Fruit fly (Drosophila melanogaster): ENCODE results near the gene CG32085.
A peak's percentile ranks its signal among the peaks of the same experiment; 100 is the strongest.

Gene CG32085

DNA sequence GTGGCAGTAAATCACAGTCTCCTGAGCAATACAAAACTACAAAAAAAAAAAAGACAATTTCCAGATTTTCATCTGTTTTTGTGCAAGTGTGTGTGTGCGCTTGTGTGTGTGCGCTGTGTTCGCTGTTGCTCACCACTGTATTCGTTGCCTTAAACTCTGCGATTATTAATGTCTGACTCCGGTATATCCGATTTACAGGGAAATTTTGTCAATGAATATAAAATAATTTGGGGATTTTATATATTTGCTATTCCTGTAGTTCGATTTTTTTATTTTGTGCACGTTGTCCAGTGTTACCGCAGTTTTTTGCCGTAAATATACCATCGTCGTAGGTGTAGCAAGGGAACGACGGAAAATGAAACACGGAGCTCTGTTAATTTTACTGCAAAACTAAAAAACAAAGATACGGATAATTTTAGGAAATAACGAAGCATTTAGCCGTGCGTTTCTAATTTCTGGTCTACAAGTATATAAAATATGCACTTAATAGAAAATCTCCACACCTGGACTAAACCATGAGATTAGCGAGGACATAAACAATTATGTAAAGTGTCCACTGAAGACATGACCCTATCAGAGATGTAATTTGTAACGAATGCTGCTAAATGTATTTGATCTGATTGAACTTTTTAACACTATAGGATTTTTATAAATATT is 70.9 kb downstream of the CG32085 start, which contains the start of gene Duba (continued):
- TF ChIP-seq Asciz (GFP tag; optimal IDR thresholded peaks at IDR 0.05) (no peak), CG14965 (GFP tag; optimal IDR thresholded peaks at IDR 0.05; ENCODE audit: borderline replicate concordance) (no peak), sna (GFP tag; IDR thresholded peaks at IDR 0.05; ENCODE audit: partially characterized antibody) (no peak), hb (GFP tag; IDR thresholded peaks at IDR 0.05; ENCODE audit: partially characterized antibody) (no peak), otp (GFP tag; IDR thresholded peaks at IDR 0.05) (no peak), Max (GFP tag; optimal IDR thresholded peaks at IDR 0.05) (no peak), dimm (GFP tag; IDR thresholded peaks at IDR 0.05) (no peak), CG11723 (GFP tag; optimal IDR thresholded peaks at IDR 0.05) (no peak), CG10543 (GFP tag; optimal IDR thresholded peaks at IDR 0.05) (no peak), CG5180 (GFP tag; optimal IDR thresholded peaks at IDR 0.05) (no peak), ro (GFP tag; IDR thresholded peaks at IDR 0.05) (no peak), da (GFP tag; optimal IDR thresholded peaks at IDR 0.05) (no peak), CG33213 (GFP tag; optimal IDR thresholded peaks at IDR 0.05) (no peak), CG4617 (GFP tag; optimal IDR thresholded peaks at IDR 0.05; ENCODE audit: borderline replicate concordance) (peak; percentile 97), cg (GFP tag; optimal IDR thresholded peaks at IDR 0.05) (peak; percentile 84), CG8290 (GFP tag; optimal IDR thresholded peaks at IDR 0.05) (no peak), CG8290 (tag; optimal IDR thresholded peaks at IDR 0.05) (no peak), CG10209 (GFP tag; optimal IDR thresholded peaks at IDR 0.05) (no peak), wor (GFP tag; IDR thresholded peaks at IDR 0.05) (no peak), CoRest (tag; optimal IDR thresholded peaks at IDR 0.05) (peak; percentile 51), ash1 (GFP tag; optimal IDR thresholded peaks at IDR 0.05) (no peak), CG14014 (GFP tag; IDR thresholded peaks at IDR 0.05) (no peak), CG3065 (GFP tag; optimal IDR thresholded peaks at IDR 0.05) (no peak), tin (GFP tag; optimal IDR thresholded peaks at IDR 0.05) (no peak), sens (GFP tag) (peak; percentile 87), danr (GFP tag; IDR thresholded peaks at IDR 0.05) (no peak), CG6654 (GFP tag; optimal IDR thresholded peaks at IDR 0.05) (no peak), crol (GFP tag; IDR thresholded peaks at IDR 0.05) (no peak), Oli (tag; optimal IDR thresholded peaks at IDR 0.05) (no peak), HHEX (GFP tag; optimal IDR thresholded peaks at IDR 0.05) (no peak), seq (GFP tag; IDR thresholded peaks at IDR 0.05) (no peak), CG32772 (GFP tag; IDR thresholded peaks at IDR 0.05) (no peak), wek (GFP tag; optimal IDR thresholded peaks at IDR 0.05) (no peak), sisA (GFP tag; IDR thresholded peaks at IDR 0.05) (no peak), CG13775 (GFP tag; optimal IDR thresholded peaks at IDR 0.05) (no peak), gem (tag; optimal IDR thresholded peaks at IDR 0.05) (no peak), CG5953 (GFP tag; IDR thresholded peaks at IDR 0.05) (no peak), bab2 (GFP tag; optimal IDR thresholded peaks at IDR 0.05) (no peak), CG3407 (GFP tag; optimal IDR thresholded peaks at IDR 0.05) (no peak), CG43689 (GFP tag; IDR thresholded peaks at IDR 0.05) (no peak), CG30403 (GFP tag; optimal IDR thresholded peaks at IDR 0.05) (no peak), CG3838 (GFP tag; optimal IDR thresholded peaks at IDR 0.05) (no peak), CG1792 (GFP tag; optimal IDR thresholded peaks at IDR 0.05) (no peak), z (GFP tag; IDR thresholded peaks at IDR 0.05) (no peak), CG32767 (GFP tag; IDR thresholded peaks at IDR 0.05) (no peak), Trl (optimal IDR thresholded peaks at IDR 0.05) (no peak), Trl (GFP tag; optimal IDR thresholded peaks at IDR 0.05) (no peak), lab (GFP tag; optimal IDR thresholded peaks at IDR 0.05) (no peak), slp2 (GFP tag; optimal IDR thresholded peaks at IDR 0.05) (no peak), CG3163 (GFP tag; optimal IDR thresholded peaks at IDR 0.05) (no peak), ERR (GFP tag; optimal IDR thresholded peaks at IDR 0.05) (no peak), pzg (GFP tag; optimal IDR thresholded peaks at IDR 0.05) (peak; percentile 51)

Data from whole organism, embryonic.